Worm (Caenorhabditis elegans): ENCODE results near the gene M02G9.4.

The M02G9.4 gene

DNA sequence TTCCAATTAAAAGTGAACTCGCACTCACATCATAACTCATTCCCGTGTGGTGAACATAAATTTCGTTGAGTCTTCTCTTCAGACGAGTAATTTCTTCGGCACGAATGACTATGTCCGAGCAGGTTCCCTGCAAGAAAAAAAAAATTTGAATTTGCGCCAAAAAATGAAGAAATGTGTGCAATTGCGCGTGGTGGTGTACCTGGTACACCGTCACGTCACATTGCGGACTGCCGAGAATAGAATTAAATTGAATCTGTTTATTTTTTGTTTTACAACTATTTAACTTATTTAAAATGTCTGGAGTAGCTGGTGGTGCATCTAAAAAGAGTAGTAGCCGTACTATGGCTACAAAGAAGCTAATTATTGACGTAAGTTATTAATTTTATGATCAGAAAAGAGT is 16.2 kb upstream of the M02G9.4 start, which contains the start of gene mdt-22 (continued):
- peak in 1 of 2 experiments; percentile 2 for TF ChIP-seq rec-8 (tag; optimal IDR thresholded peaks at IDR 0.05)
- peak; percentile 89 for TF ChIP-seq dpl-1 (GFP tag; optimal IDR thresholded peaks at IDR 0.05)
- TF ChIP-seq lir-1 (GFP tag; conservative IDR thresholded peaks at IDR 0.05) = peak; percentile 60; the same call in 1 of the 2 replicates
- no peak for TF ChIP-seq egl-18 (GFP tag; IDR thresholded peaks at IDR 0.05)
- TF ChIP-seq nhr-27 (tag; optimal IDR thresholded peaks at IDR 0.05) = no peak
- no peak for TF ChIP-seq ztf-28 (GFP tag; IDR thresholded peaks at IDR 0.05)
- no peak for TF ChIP-seq F10E7.11 (tag; optimal IDR thresholded peaks at IDR 0.05)
- TF ChIP-seq ccch-3 (GFP tag; optimal IDR thresholded peaks at IDR 0.05) = no peak
- TF ChIP-seq F23B12.7 (tag; optimal IDR thresholded peaks at IDR 0.05; ENCODE audit: insufficient read depth) = peak; percentile 42
- TF ChIP-seq Y53F4B.3 (GFP tag; IDR thresholded peaks at IDR 0.05) = no peak
- peak; percentile 70 for TF ChIP-seq chd-7 (tag; optimal IDR thresholded peaks at IDR 0.05)
- no peak for TF ChIP-seq ztf-6 (GFP tag; IDR thresholded peaks at IDR 0.05)
- no peak for TF ChIP-seq tbx-9 (tag; optimal IDR thresholded peaks at IDR 0.05; ENCODE audit: borderline replicate concordance)
- peak; percentile 41 for TF ChIP-seq F52B5.7 (tag; optimal IDR thresholded peaks at IDR 0.05)
- no peak for TF ChIP-seq nhr-179 (tag; optimal IDR thresholded peaks at IDR 0.05)
- TF ChIP-seq nhr-80 (tag; optimal IDR thresholded peaks at IDR 0.05) = peak; percentile 26
- no peak for TF ChIP-seq ztf-22 (GFP tag; optimal IDR thresholded peaks at IDR 0.05)
- no peak for TF ChIP-seq mxl-1 (tag; optimal IDR thresholded peaks at IDR 0.05)
- no peak for TF ChIP-seq F39B2.1 (GFP tag; IDR thresholded peaks at IDR 0.05)
- peak in 1 of 2 experiments; percentile 49 for TF ChIP-seq let-607 (tag; optimal IDR thresholded peaks at IDR 0.05)
- peak; percentile 86 for TF ChIP-seq nfyb-1 (GFP tag; IDR thresholded peaks at IDR 0.05)
- peak; percentile 82 for TF ChIP-seq ekl-4 (GFP tag; IDR thresholded peaks at IDR 0.05)
- TF ChIP-seq F37B4.10 (GFP tag; IDR thresholded peaks at IDR 0.05) = no peak
- no peak for TF ChIP-seq let-526 (GFP tag; IDR thresholded peaks at IDR 0.05)
- TF ChIP-seq efl-1 (GFP tag; optimal IDR thresholded peaks at IDR 0.05) = peak; percentile 81
- peak; percentile 39 for TF ChIP-seq B0261.1 (tag; optimal IDR thresholded peaks at IDR 0.05)
- no peak for TF ChIP-seq aptf-3 (GFP tag; IDR thresholded peaks at IDR 0.05)
- TF ChIP-seq ztf-25 (GFP tag; IDR thresholded peaks at IDR 0.05) = no peak
- TF ChIP-seq snpc-1.3 (tag; optimal IDR thresholded peaks at IDR 0.05; ENCODE audit: insufficient read depth) = peak; percentile 26
- no peak for TF ChIP-seq hlh-26 (GFP tag; conservative IDR thresholded peaks at IDR 0.05)
- TF ChIP-seq Y53G8AR.9 (GFP tag; conservative IDR thresholded peaks at IDR 0.05) = no peak
- TF ChIP-seq Y79H2A.3 (GFP tag; conservative IDR thresholded peaks at IDR 0.05) = 0 out of 2 replicates have a peak, but pooled peaks have one; percentile 41
- peak; percentile 85 for TF ChIP-seq madf-3 (GFP tag; IDR thresholded peaks at IDR 0.05)
- no peak for TF ChIP-seq ceh-79 (tag; optimal IDR thresholded peaks at IDR 0.05)
- peak; percentile 58; the same call in 1 of the 2 replicates for TF ChIP-seq hsf-1 (GFP tag; IDR thresholded peaks at IDR 0.05)
- peak; percentile 30 for TF ChIP-seq madf-10 (tag; optimal IDR thresholded peaks at IDR 0.05)
- peak; percentile 77 for TF ChIP-seq repo-1 (tag; optimal IDR thresholded peaks at IDR 0.05)
- no peak for TF ChIP-seq nfya-1 (tag; optimal IDR thresholded peaks at IDR 0.05; ENCODE audit: borderline replicate concordance, insufficient read depth)
- TF ChIP-seq snpc-4 (GFP tag; optimal IDR thresholded peaks at IDR 0.05) = peak; percentile 19
- TF ChIP-seq snpc-4 (tag; optimal IDR thresholded peaks at IDR 0.05) = peak; percentile 42 to 70 (median 62)
- TF ChIP-seq nfya-2 (GFP tag; IDR thresholded peaks at IDR 0.05) = no peak
- peak; percentile 20 to 90 (median 73) for TF ChIP-seq lin-35 (GFP tag; optimal IDR thresholded peaks at IDR 0.05)
- TF ChIP-seq nhr-90 (tag; optimal IDR thresholded peaks at IDR 0.05) = peak; percentile 17
- no peak for TF ChIP-seq F57A8.1 (GFP tag; optimal IDR thresholded peaks at IDR 0.05)
- TF ChIP-seq lin-54 (GFP tag; optimal IDR thresholded peaks at IDR 0.05) = peak; percentile 96
- TF ChIP-seq T07F8.4 (tag; optimal IDR thresholded peaks at IDR 0.05) = no peak
- no peak for TF ChIP-seq sptf-2 (GFP tag; optimal IDR thresholded peaks at IDR 0.05)
- no peak for TF ChIP-seq atf-7 (tag; optimal IDR thresholded peaks at IDR 0.05)

Measured in whole organism, young adult.